Worm (Caenorhabditis elegans) whole organism, L3 larva: Measurements from ENCODE around the gene irld-50.
A peak's percentile ranks its signal among the peaks of the same experiment; 100 is the strongest.

Source experiments
- R02D3.7 ChIP-seq: fragments of 150-350 bp; optimal IDR thresholded peaks from 2 replicates; lab custom pipeline; 2014; ENCODE audit warnings: missing biosample characterization, missing genetic modification characterization
- ZK546.5 ChIP-seq: sonication (generic microtip); optimal IDR thresholded peaks from 2 replicates; lab custom pipeline; 2017; ENCODE audit warnings: missing biosample characterization, missing genetic modification characterization
- aly-2 ChIP-seq: fragments of 150-350 bp; optimal IDR thresholded peaks from 2 replicates; lab custom pipeline; 2014; ENCODE audit warnings: missing biosample characterization, missing genetic modification characterization
- ama-1 ChIP-seq: fragments of 150-350 bp; optimal IDR thresholded peaks from 2 replicates; lab custom pipeline; 2018
- ceh-16 ChIP-seq: sonication (generic microtip); optimal IDR thresholded peaks from 2 replicates; lab custom pipeline; 2017; ENCODE audit warnings: missing biosample characterization, missing genetic modification characterization
- ceh-28 ChIP-seq: fragments of 150-350 bp; optimal IDR thresholded peaks from 2 replicates; lab custom pipeline; 2014; ENCODE audit warnings: missing biosample characterization, missing genetic modification reagents, missing genetic modification characterization
- ceh-82 ChIP-seq: fragments of 150-350 bp; optimal IDR thresholded peaks from 2 replicates; lab custom pipeline; 2014; ENCODE audit warnings: missing biosample characterization, missing genetic modification characterization
- ceh-9 ChIP-seq: sonication (generic microtip); optimal IDR thresholded peaks from 2 replicates; lab custom pipeline; 2018; ENCODE audit warnings: missing biosample characterization, missing genetic modification characterization
- daf-12 ChIP-seq: fragments of 150-350 bp; optimal IDR thresholded peaks from 2 replicates; lab custom pipeline; 2014; ENCODE audit warnings: missing biosample characterization, missing genetic modification reagents, missing genetic modification characterization
- egl-27 ChIP-seq: sonication (generic microtip); optimal IDR thresholded peaks from 4 replicates; lab custom pipeline; 2017; ENCODE audit warnings: missing biosample characterization, missing genetic modification reagents, missing genetic modification characterization
- egl-5 ChIP-seq: fragments of 150-350 bp; optimal IDR thresholded peaks from 2 replicates; lab custom pipeline; 2017; ENCODE audit warnings: missing biosample characterization, missing genetic modification reagents, missing genetic modification characterization, inconsistent platforms
- elt-1 ChIP-seq: fragments of 150-350 bp; optimal IDR thresholded peaks from 2 replicates; lab custom pipeline; 2014; ENCODE audit warnings: missing biosample characterization, missing genetic modification characterization
- elt-2 ChIP-seq: sonication (generic microtip); optimal IDR thresholded peaks from 2 replicates; lab custom pipeline; 2016; ENCODE audit warnings: missing genetic modification reagents, mild to moderate bottlenecking, missing genetic modification characterization, missing compliant biosample characterization
- elt-3 ChIP-seq, 3 experiments: fragments of 150-350 bp in 1 of 3; sonication (generic microtip) in 2 of 3; optimal IDR thresholded peaks; 2 replicates in 2 of 3; 4 replicates in 1 of 3; lab custom pipeline; 2014 to 2017; ENCODE audit warnings: missing biosample characterization in 3 of 3, missing genetic modification characterization in 3 of 3
- fkh-10 ChIP-seq: sonication (generic microtip); optimal IDR thresholded peaks from 2 replicates; lab custom pipeline; 2017; ENCODE audit warnings: missing biosample characterization, missing genetic modification reagents, missing genetic modification characterization
- fkh-2 ChIP-seq: fragments of 150-350 bp; optimal IDR thresholded peaks from 2 replicates; lab custom pipeline; 2014; ENCODE audit warnings: missing biosample characterization, missing genetic modification reagents, missing genetic modification characterization
- fos-1 ChIP-seq: fragments of 150-350 bp; optimal IDR thresholded peaks from 2 replicates; lab custom pipeline; 2014; ENCODE audit warnings: missing biosample characterization, missing genetic modification characterization
- hmg-11 ChIP-seq: sonication (generic microtip); optimal IDR thresholded peaks from 2 replicates; lab custom pipeline; 2016; ENCODE audit warnings: missing genetic modification characterization, missing compliant biosample characterization
- jun-1 ChIP-seq: fragments of 150-350 bp; optimal IDR thresholded peaks from 2 replicates; lab custom pipeline; 2014; ENCODE audit warnings: missing biosample characterization, missing genetic modification reagents, missing genetic modification characterization
- lin-15B ChIP-seq: fragments of 150-350 bp; optimal IDR thresholded peaks from 2 replicates; lab custom pipeline; 2014; ENCODE audit warnings: missing biosample characterization, missing genetic modification characterization
- lin-39 ChIP-seq: fragments of 150-350 bp; optimal IDR thresholded peaks from 2 replicates; lab custom pipeline; 2018; ENCODE audit warnings: missing biosample characterization, missing genetic modification reagents, missing genetic modification characterization
- lsy-12 ChIP-seq: sonication (generic microtip); optimal IDR thresholded peaks from 2 replicates; lab custom pipeline; 2016; ENCODE audit warnings: mild to moderate bottlenecking, missing genetic modification characterization, missing compliant biosample characterization
- mdl-1 ChIP-seq: fragments of 150-350 bp; optimal IDR thresholded peaks from 2 replicates; lab custom pipeline; 2014; ENCODE audit warnings: missing biosample characterization, missing genetic modification characterization
- mml-1 ChIP-seq: fragments of 150-350 bp; sonication (generic microtip); optimal IDR thresholded peaks from 3 replicates; lab custom pipeline; 2014; ENCODE audit warnings: missing biosample characterization, missing genetic modification characterization
- nfya-1 ChIP-seq: sonication (generic microtip); optimal IDR thresholded peaks from 2 replicates; lab custom pipeline; 2017; ENCODE audit warnings: missing genetic modification characterization, mild to moderate bottlenecking, missing compliant biosample characterization, antibody characterized with exemption, moderate library complexity; ENCODE audit not compliant: insufficient read depth
- nhr-11 ChIP-seq: fragments of 150-350 bp; optimal IDR thresholded peaks from 2 replicates; lab custom pipeline; 2014; ENCODE audit warnings: missing biosample characterization, missing genetic modification characterization
- nhr-12 ChIP-seq: fragments of 150-350 bp; optimal IDR thresholded peaks from 2 replicates; lab custom pipeline; 2014; ENCODE audit warnings: missing biosample characterization, missing genetic modification characterization
- nhr-23 ChIP-seq: fragments of 150-350 bp; optimal IDR thresholded peaks from 2 replicates; lab custom pipeline; 2014; ENCODE audit warnings: missing biosample characterization, missing genetic modification reagents, missing genetic modification characterization
- nhr-237 ChIP-seq: fragments of 150-350 bp; optimal IDR thresholded peaks from 2 replicates; lab custom pipeline; 2014; ENCODE audit warnings: missing biosample characterization, missing genetic modification characterization
- nhr-25 ChIP-seq: sonication (generic microtip); optimal IDR thresholded peaks from 2 replicates; lab custom pipeline; 2017; ENCODE audit warnings: missing biosample characterization, missing genetic modification characterization
- nhr-28 ChIP-seq: fragments of 150-350 bp; optimal IDR thresholded peaks from 2 replicates; lab custom pipeline; 2014; ENCODE audit warnings: missing biosample characterization, missing genetic modification characterization
- nhr-43 ChIP-seq: sonication (generic microtip); optimal IDR thresholded peaks from 2 replicates; lab custom pipeline; 2016; ENCODE audit warnings: mild to moderate bottlenecking, missing genetic modification characterization, missing compliant biosample characterization; ENCODE audit not compliant: poor library complexity, severe bottlenecking
- nhr-67 ChIP-seq: fragments of 150-350 bp; optimal IDR thresholded peaks from 2 replicates; lab custom pipeline; 2014; ENCODE audit warnings: missing biosample characterization, missing genetic modification characterization
- nhr-76 ChIP-seq: fragments of 150-350 bp; sonication (generic microtip); optimal IDR thresholded peaks from 5 replicates; lab custom pipeline; 2014; ENCODE audit warnings: missing biosample characterization, missing genetic modification characterization
- pha-4 ChIP-seq: fragments of 150-350 bp; optimal IDR thresholded peaks from 2 replicates; lab custom pipeline; 2014; ENCODE audit warnings: missing biosample characterization, missing genetic modification reagents, missing genetic modification characterization
- pqm-1 ChIP-seq: fragments of 150-350 bp; optimal IDR thresholded peaks from 2 replicates; lab custom pipeline; 2017; ENCODE audit warnings: missing biosample characterization, missing genetic modification characterization, inconsistent platforms
- sea-2 ChIP-seq: fragments of 150-350 bp; sonication (generic microtip); optimal IDR thresholded peaks from 4 replicates; lab custom pipeline; 2014; ENCODE audit warnings: missing biosample characterization, missing genetic modification reagents, missing genetic modification characterization
- skn-1 ChIP-seq: fragments of 150-350 bp; optimal IDR thresholded peaks from 2 replicates; lab custom pipeline; 2014; ENCODE audit warnings: missing biosample characterization, missing genetic modification characterization
- snpc-4 ChIP-seq: fragments of 150-350 bp; optimal IDR thresholded peaks from 2 replicates; lab custom pipeline; 2014; ENCODE audit warnings: missing biosample characterization, missing genetic modification characterization
- tbx-2 ChIP-seq: sonication (generic microtip); optimal IDR thresholded peaks from 2 replicates; lab custom pipeline; 2016; ENCODE audit warnings: mild to moderate bottlenecking, missing genetic modification characterization, missing compliant biosample characterization
- unc-39 ChIP-seq: sonication (generic microtip); optimal IDR thresholded peaks from 4 replicates; lab custom pipeline; 2017; ENCODE audit warnings: missing biosample characterization, missing genetic modification characterization
- unc-62 ChIP-seq: fragments of 150-350 bp; sonication (generic microtip); optimal IDR thresholded peaks from 4 replicates; lab custom pipeline; 2014; ENCODE audit warnings: missing biosample characterization, missing genetic modification reagents, missing genetic modification characterization
- zag-1 ChIP-seq: fragments of 150-350 bp; optimal IDR thresholded peaks from 2 replicates; lab custom pipeline; 2014; ENCODE audit warnings: missing biosample characterization, missing genetic modification characterization
- ztf-11 ChIP-seq: fragments of 150-350 bp; optimal IDR thresholded peaks from 2 replicates; lab custom pipeline; 2014; ENCODE audit warnings: missing biosample characterization, missing genetic modification characterization
- ztf-4 ChIP-seq: fragments of 150-350 bp; optimal IDR thresholded peaks from 2 replicates; lab custom pipeline; 2014; ENCODE audit warnings: missing biosample characterization, missing genetic modification characterization

The irld-50 gene

ce11 chrII:2922359-2922758 is 21.5 kb downstream of the irld-50 start:
- no peak for TF ChIP-seq nhr-11
- no peak for TF ChIP-seq ceh-82 (tag; lab: Kevin White, UChicago)
- no peak for TF ChIP-seq nhr-67 (tag; lab: Kevin White, UChicago)
- no peak for TF ChIP-seq nhr-25 (tag; lab: Kevin White, UChicago)
- no peak for TF ChIP-seq aly-2
- TF ChIP-seq nhr-237 (tag; lab: Kevin White, UChicago) = no peak
- no peak for TF ChIP-seq unc-62 (GFP tag; lab: Kevin White, UChicago)
- TF ChIP-seq pha-4 (tag; lab: Kevin White, UChicago) = peak; percentile 2
- TF ChIP-seq ztf-4 (tag; lab: Kevin White, UChicago) = no peak
- TF ChIP-seq sea-2 (GFP tag; lab: Kevin White, UChicago) = no peak
- no peak for TF ChIP-seq ZK546.5 (tag; lab: Kevin White, UChicago)
- TF ChIP-seq fkh-2 (tag; lab: Kevin White, UChicago) = no peak
- no peak for TF ChIP-seq elt-3 (tag; optimal IDR thresholded peaks at IDR 0.05; lab: Kevin White, UChicago)
- no peak for TF ChIP-seq lin-39 (tag; lab: Kevin White, UChicago)
- no peak for TF ChIP-seq fos-1 (tag; lab: Kevin White, UChicago)
- TF ChIP-seq lin-15B (tag; lab: Kevin White, UChicago) = no peak
- no peak for TF ChIP-seq zag-1 (tag; lab: Kevin White, UChicago)
- TF ChIP-seq pqm-1 (tag; lab: Kevin White, UChicago) = peak; percentile 35
- TF ChIP-seq R02D3.7 (tag; lab: Kevin White, UChicago) = no peak
- TF ChIP-seq tbx-2 (tag; lab: Kevin White, UChicago) = no peak
- peak; percentile 77 for TF ChIP-seq elt-2 (tag; lab: Kevin White, UChicago)
- no peak for TF ChIP-seq egl-5
- TF ChIP-seq ztf-11 (tag; lab: Kevin White, UChicago) = no peak
- TF ChIP-seq nhr-76 (tag; lab: Kevin White, UChicago) = no peak
- no peak for TF ChIP-seq ceh-9 (tag; lab: Kevin White, UChicago)
- TF ChIP-seq ceh-28 (tag; lab: Kevin White, UChicago) = no peak
- TF ChIP-seq ama-1 = peak; percentile 73
- no peak for TF ChIP-seq ceh-16 (tag; lab: Kevin White, UChicago)
- TF ChIP-seq nfya-1 = no peak

ce11 chrII:2921860-2922259 is 22.0 kb downstream of the irld-50 start:
- TF ChIP-seq nhr-12 (tag; lab: Kevin White, UChicago) = no peak
- TF ChIP-seq nfya-1 = no peak
- TF ChIP-seq nhr-67 (tag; lab: Kevin White, UChicago) = no peak
- TF ChIP-seq mml-1 = no peak
- TF ChIP-seq snpc-4 = no peak
- no peak for TF ChIP-seq pqm-1 (tag; lab: Kevin White, UChicago)
- TF ChIP-seq egl-27 = no peak
- no peak for TF ChIP-seq sea-2 (GFP tag; lab: Kevin White, UChicago)
- no peak for TF ChIP-seq fkh-10
- no peak for TF ChIP-seq elt-3 (tag; optimal IDR thresholded peaks at IDR 0.05; lab: Kevin White, UChicago)

ce11 chrII:2920817-2921458 is 22.9 kb downstream of the irld-50 start:
- TF ChIP-seq daf-12 = no peak
- TF ChIP-seq unc-62 (GFP tag; lab: Kevin White, UChicago) = no peak
- no peak for TF ChIP-seq sea-2 (GFP tag; lab: Kevin White, UChicago)
- peak; percentile 43 for TF ChIP-seq hmg-11 (tag; lab: Kevin White, UChicago)
- no peak for TF ChIP-seq ama-1
- TF ChIP-seq nhr-237 (tag; lab: Kevin White, UChicago) = no peak
- TF ChIP-seq ceh-16 (tag; lab: Kevin White, UChicago) = no peak
- TF ChIP-seq pqm-1 (tag; lab: Kevin White, UChicago) = no peak
- TF ChIP-seq nfya-1 = peak; percentile 48
- no peak for TF ChIP-seq ceh-82 (tag; lab: Kevin White, UChicago)
- TF ChIP-seq pha-4 (tag; lab: Kevin White, UChicago) = peak; percentile 57
- TF ChIP-seq nhr-12 (tag; lab: Kevin White, UChicago) = no peak
- peak; percentile 29 for TF ChIP-seq snpc-4
- no peak for TF ChIP-seq nhr-67 (tag; lab: Kevin White, UChicago)
- no peak for TF ChIP-seq nhr-25 (tag; lab: Kevin White, UChicago)
- TF ChIP-seq mdl-1 (tag; lab: Kevin White, UChicago) = peak; percentile 68
- TF ChIP-seq ceh-9 (tag; lab: Kevin White, UChicago) = no peak
- peak; percentile 26 for TF ChIP-seq ceh-28 (tag; lab: Kevin White, UChicago)
- TF ChIP-seq nhr-76 (tag; lab: Kevin White, UChicago) = no peak
- no peak for TF ChIP-seq lsy-12 (tag; lab: Kevin White, UChicago)
- no peak for TF ChIP-seq nhr-28 (tag; lab: Kevin White, UChicago)
- no peak for TF ChIP-seq elt-3 (tag; optimal IDR thresholded peaks at IDR 0.05; lab: Kevin White, UChicago)
- no peak for TF ChIP-seq zag-1 (tag; lab: Kevin White, UChicago)
- no peak for TF ChIP-seq nhr-43 (tag; lab: Kevin White, UChicago)
- no peak for TF ChIP-seq elt-1 (tag; lab: Kevin White, UChicago)
- no peak for TF ChIP-seq egl-5
- no peak for TF ChIP-seq skn-1
- peak; percentile 28 for TF ChIP-seq nhr-23 (tag; lab: Kevin White, UChicago)
- no peak for TF ChIP-seq tbx-2 (tag; lab: Kevin White, UChicago)
- TF ChIP-seq jun-1 (tag; lab: Kevin White, UChicago) = peak; percentile 5
- TF ChIP-seq fos-1 (tag; lab: Kevin White, UChicago) = no peak
- TF ChIP-seq aly-2 = no peak
- TF ChIP-seq egl-27 = no peak
- TF ChIP-seq mml-1 = no peak
- TF ChIP-seq R02D3.7 (tag; lab: Kevin White, UChicago) = no peak
- no peak for TF ChIP-seq nhr-11
- no peak for TF ChIP-seq fkh-2 (tag; lab: Kevin White, UChicago)
- TF ChIP-seq unc-39 (tag; lab: Kevin White, UChicago) = no peak
